Fruit fly (Drosophila melanogaster): Measurements from ENCODE around the gene CG1578.

dm6 chrX:11788187-11788870 lies 28.0 kb downstream of the CG1578 start:
- TF ChIP-seq CG8478 (optimal IDR thresholded peaks at IDR 0.05), result no peak
- no peak for TF ChIP-seq CTCF (optimal IDR thresholded peaks at IDR 0.05)
